Worm (Caenorhabditis elegans) whole organism, L3 larva: Measurements from ENCODE around the gene aps-2.

Source experiments
- R02D3.7 ChIP-seq: fragments of 150-350 bp; optimal IDR thresholded peaks from 2 replicates; lab custom pipeline; 2014; ENCODE audit warnings: missing biosample characterization, missing genetic modification characterization
- aly-2 ChIP-seq: fragments of 150-350 bp; optimal IDR thresholded peaks from 2 replicates; lab custom pipeline; 2014; ENCODE audit warnings: missing biosample characterization, missing genetic modification characterization
- ama-1 ChIP-seq: fragments of 150-350 bp; optimal IDR thresholded peaks from 2 replicates; lab custom pipeline; 2018
- ceh-28 ChIP-seq: fragments of 150-350 bp; optimal IDR thresholded peaks from 2 replicates; lab custom pipeline; 2014; ENCODE audit warnings: missing biosample characterization, missing genetic modification reagents, missing genetic modification characterization
- ceh-82 ChIP-seq: fragments of 150-350 bp; optimal IDR thresholded peaks from 2 replicates; lab custom pipeline; 2014; ENCODE audit warnings: missing biosample characterization, missing genetic modification characterization
- ceh-9 ChIP-seq: sonication (generic microtip); optimal IDR thresholded peaks from 2 replicates; lab custom pipeline; 2018; ENCODE audit warnings: missing biosample characterization, missing genetic modification characterization
- egl-5 ChIP-seq: fragments of 150-350 bp; optimal IDR thresholded peaks from 2 replicates; lab custom pipeline; 2017; ENCODE audit warnings: missing biosample characterization, missing genetic modification reagents, missing genetic modification characterization, inconsistent platforms
- elt-1 ChIP-seq: fragments of 150-350 bp; optimal IDR thresholded peaks from 2 replicates; lab custom pipeline; 2014; ENCODE audit warnings: missing biosample characterization, missing genetic modification characterization
- elt-2 ChIP-seq: sonication (generic microtip); optimal IDR thresholded peaks from 2 replicates; lab custom pipeline; 2016; ENCODE audit warnings: missing genetic modification reagents, mild to moderate bottlenecking, missing genetic modification characterization, missing compliant biosample characterization
- elt-3 ChIP-seq, 3 experiments: fragments of 150-350 bp in 1 of 3; sonication (generic microtip) in 2 of 3; optimal IDR thresholded peaks; 2 replicates in 2 of 3; 4 replicates in 1 of 3; lab custom pipeline; 2014 to 2017; ENCODE audit warnings: missing biosample characterization in 3 of 3, missing genetic modification characterization in 3 of 3
- fkh-10 ChIP-seq: sonication (generic microtip); optimal IDR thresholded peaks from 2 replicates; lab custom pipeline; 2017; ENCODE audit warnings: missing biosample characterization, missing genetic modification reagents, missing genetic modification characterization
- fkh-2 ChIP-seq: fragments of 150-350 bp; optimal IDR thresholded peaks from 2 replicates; lab custom pipeline; 2014; ENCODE audit warnings: missing biosample characterization, missing genetic modification reagents, missing genetic modification characterization
- hmg-11 ChIP-seq: sonication (generic microtip); optimal IDR thresholded peaks from 2 replicates; lab custom pipeline; 2016; ENCODE audit warnings: missing genetic modification characterization, missing compliant biosample characterization
- jun-1 ChIP-seq: fragments of 150-350 bp; optimal IDR thresholded peaks from 2 replicates; lab custom pipeline; 2014; ENCODE audit warnings: missing biosample characterization, missing genetic modification reagents, missing genetic modification characterization
- lin-15B ChIP-seq: fragments of 150-350 bp; optimal IDR thresholded peaks from 2 replicates; lab custom pipeline; 2014; ENCODE audit warnings: missing biosample characterization, missing genetic modification characterization
- lin-39 ChIP-seq: fragments of 150-350 bp; optimal IDR thresholded peaks from 2 replicates; lab custom pipeline; 2018; ENCODE audit warnings: missing biosample characterization, missing genetic modification reagents, missing genetic modification characterization
- lsy-12 ChIP-seq: sonication (generic microtip); optimal IDR thresholded peaks from 2 replicates; lab custom pipeline; 2016; ENCODE audit warnings: mild to moderate bottlenecking, missing genetic modification characterization, missing compliant biosample characterization
- mml-1 ChIP-seq: fragments of 150-350 bp; sonication (generic microtip); optimal IDR thresholded peaks from 3 replicates; lab custom pipeline; 2014; ENCODE audit warnings: missing biosample characterization, missing genetic modification characterization
- nfya-1 ChIP-seq: sonication (generic microtip); optimal IDR thresholded peaks from 2 replicates; lab custom pipeline; 2017; ENCODE audit warnings: missing genetic modification characterization, mild to moderate bottlenecking, missing compliant biosample characterization, antibody characterized with exemption, moderate library complexity; ENCODE audit not compliant: insufficient read depth
- nhr-12 ChIP-seq: fragments of 150-350 bp; optimal IDR thresholded peaks from 2 replicates; lab custom pipeline; 2014; ENCODE audit warnings: missing biosample characterization, missing genetic modification characterization
- nhr-23 ChIP-seq: fragments of 150-350 bp; optimal IDR thresholded peaks from 2 replicates; lab custom pipeline; 2014; ENCODE audit warnings: missing biosample characterization, missing genetic modification reagents, missing genetic modification characterization
- nhr-237 ChIP-seq: fragments of 150-350 bp; optimal IDR thresholded peaks from 2 replicates; lab custom pipeline; 2014; ENCODE audit warnings: missing biosample characterization, missing genetic modification characterization
- nhr-25 ChIP-seq: sonication (generic microtip); optimal IDR thresholded peaks from 2 replicates; lab custom pipeline; 2017; ENCODE audit warnings: missing biosample characterization, missing genetic modification characterization
- nhr-28 ChIP-seq: fragments of 150-350 bp; optimal IDR thresholded peaks from 2 replicates; lab custom pipeline; 2014; ENCODE audit warnings: missing biosample characterization, missing genetic modification characterization
- nhr-43 ChIP-seq: sonication (generic microtip); optimal IDR thresholded peaks from 2 replicates; lab custom pipeline; 2016; ENCODE audit warnings: mild to moderate bottlenecking, missing genetic modification characterization, missing compliant biosample characterization; ENCODE audit not compliant: poor library complexity, severe bottlenecking
- nhr-67 ChIP-seq: fragments of 150-350 bp; optimal IDR thresholded peaks from 2 replicates; lab custom pipeline; 2014; ENCODE audit warnings: missing biosample characterization, missing genetic modification characterization
- nhr-77 ChIP-seq: fragments of 150-350 bp; optimal IDR thresholded peaks from 2 replicates; lab custom pipeline; 2014; ENCODE audit warnings: missing biosample characterization, missing genetic modification characterization
- pha-4 ChIP-seq: fragments of 150-350 bp; optimal IDR thresholded peaks from 2 replicates; lab custom pipeline; 2014; ENCODE audit warnings: missing biosample characterization, missing genetic modification reagents, missing genetic modification characterization
- pqm-1 ChIP-seq: fragments of 150-350 bp; optimal IDR thresholded peaks from 2 replicates; lab custom pipeline; 2017; ENCODE audit warnings: missing biosample characterization, missing genetic modification characterization, inconsistent platforms
- skn-1 ChIP-seq: fragments of 150-350 bp; optimal IDR thresholded peaks from 2 replicates; lab custom pipeline; 2014; ENCODE audit warnings: missing biosample characterization, missing genetic modification characterization
- snpc-4 ChIP-seq: fragments of 150-350 bp; optimal IDR thresholded peaks from 2 replicates; lab custom pipeline; 2014; ENCODE audit warnings: missing biosample characterization, missing genetic modification characterization
- tbx-2 ChIP-seq: sonication (generic microtip); optimal IDR thresholded peaks from 2 replicates; lab custom pipeline; 2016; ENCODE audit warnings: mild to moderate bottlenecking, missing genetic modification characterization, missing compliant biosample characterization
- unc-39 ChIP-seq: sonication (generic microtip); optimal IDR thresholded peaks from 4 replicates; lab custom pipeline; 2017; ENCODE audit warnings: missing biosample characterization, missing genetic modification characterization
- unc-62 ChIP-seq: fragments of 150-350 bp; sonication (generic microtip); optimal IDR thresholded peaks from 4 replicates; lab custom pipeline; 2014; ENCODE audit warnings: missing biosample characterization, missing genetic modification reagents, missing genetic modification characterization
- zag-1 ChIP-seq: fragments of 150-350 bp; optimal IDR thresholded peaks from 2 replicates; lab custom pipeline; 2014; ENCODE audit warnings: missing biosample characterization, missing genetic modification characterization
- ztf-11 ChIP-seq: fragments of 150-350 bp; optimal IDR thresholded peaks from 2 replicates; lab custom pipeline; 2014; ENCODE audit warnings: missing biosample characterization, missing genetic modification characterization
- ztf-4 ChIP-seq: fragments of 150-350 bp; optimal IDR thresholded peaks from 2 replicates; lab custom pipeline; 2014; ENCODE audit warnings: missing biosample characterization, missing genetic modification characterization

aps-2 gene

DNA sequence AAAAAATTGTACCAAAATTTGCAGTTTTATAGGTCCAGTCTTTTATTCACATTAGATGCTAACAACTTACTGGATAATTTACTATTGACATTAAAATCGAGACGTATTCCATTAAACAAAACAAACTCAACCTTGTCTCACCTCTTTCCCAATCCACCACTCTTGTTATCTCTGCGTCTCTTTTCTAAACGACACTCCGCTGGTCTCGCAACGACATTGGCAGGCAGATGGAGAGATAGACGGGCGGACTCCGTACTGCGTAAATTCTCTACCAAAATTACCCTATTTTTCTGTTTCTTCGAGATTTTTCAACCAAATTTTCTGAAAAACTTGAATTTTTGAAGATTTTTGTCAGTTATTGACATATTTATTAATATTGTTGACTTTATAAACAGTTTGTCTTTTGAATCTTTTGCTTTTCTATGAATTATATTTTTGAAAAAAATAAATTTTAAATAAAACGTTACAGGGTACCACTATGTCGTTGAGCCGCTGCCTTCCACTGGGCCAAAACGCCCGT is 11.3 kb downstream of the aps-2 start, which contains the start of gene asb-2:
Gene asb-2, plus strand, starts transcription at position 470 of the 520 bp plus-strand sequence.
- TF ChIP-seq snpc-4 (tag; lab: Kevin White, UChicago): peak; percentile 90
- no peak for TF ChIP-seq zag-1
- TF ChIP-seq ceh-9 (tag; lab: Kevin White, UChicago): no peak
- TF ChIP-seq fkh-2 (tag; lab: Kevin White, UChicago): no peak
- TF ChIP-seq hmg-11 (tag; lab: Kevin White, UChicago): peak; percentile 73
- peak in 1 of 3 experiments; percentile 52 for TF ChIP-seq elt-3 (tag; optimal IDR thresholded peaks at IDR 0.05; lab: Kevin White, UChicago)
- TF ChIP-seq lin-39 (tag; lab: Kevin White, UChicago): peak; percentile 78
- peak; percentile 98 for TF ChIP-seq pha-4
- TF ChIP-seq tbx-2: peak; percentile 42
- TF ChIP-seq ceh-82 (tag; lab: Kevin White, UChicago): peak; percentile 34
- TF ChIP-seq nhr-237 (tag; lab: Kevin White, UChicago): no peak
- TF ChIP-seq lin-15B (tag; lab: Kevin White, UChicago): peak; percentile 95
- peak; percentile 41 for TF ChIP-seq ztf-4
- TF ChIP-seq nhr-77 (tag; lab: Kevin White, UChicago): peak; percentile 69
- TF ChIP-seq skn-1 (tag; lab: Kevin White, UChicago): peak; percentile 32
- peak; percentile 63 for TF ChIP-seq jun-1 (tag; lab: Kevin White, UChicago)
- TF ChIP-seq R02D3.7 (tag; lab: Kevin White, UChicago): peak; percentile 75
- peak; percentile 93 for TF ChIP-seq nfya-1 (tag; lab: Kevin White, UChicago)
- peak; percentile 67 for TF ChIP-seq nhr-43 (tag; lab: Kevin White, UChicago)
- TF ChIP-seq ceh-28 (tag; lab: Kevin White, UChicago): peak; percentile 33
- peak; percentile 97 for TF ChIP-seq nhr-25
- no peak for TF ChIP-seq nhr-28
- TF ChIP-seq nhr-23: peak; percentile 92
- TF ChIP-seq lsy-12 (tag; lab: Kevin White, UChicago): peak; percentile 40
- TF ChIP-seq fkh-10 (GFP tag; lab: Kevin White, UChicago): peak; percentile 2
- no peak for TF ChIP-seq ztf-11 (tag; lab: Kevin White, UChicago)
- TF ChIP-seq elt-2 (tag; lab: Kevin White, UChicago): peak; percentile 71
- peak; percentile 69 for TF ChIP-seq pqm-1 (tag; lab: Kevin White, UChicago)
- TF ChIP-seq ama-1 (lab: Kevin White, UChicago): peak; percentile 36
- TF ChIP-seq egl-5 (tag; lab: Kevin White, UChicago): peak; percentile 77
- TF ChIP-seq nhr-67 (tag; lab: Kevin White, UChicago): no peak
- peak; percentile 55 for TF ChIP-seq elt-1 (tag; lab: Kevin White, UChicago)

DNA sequence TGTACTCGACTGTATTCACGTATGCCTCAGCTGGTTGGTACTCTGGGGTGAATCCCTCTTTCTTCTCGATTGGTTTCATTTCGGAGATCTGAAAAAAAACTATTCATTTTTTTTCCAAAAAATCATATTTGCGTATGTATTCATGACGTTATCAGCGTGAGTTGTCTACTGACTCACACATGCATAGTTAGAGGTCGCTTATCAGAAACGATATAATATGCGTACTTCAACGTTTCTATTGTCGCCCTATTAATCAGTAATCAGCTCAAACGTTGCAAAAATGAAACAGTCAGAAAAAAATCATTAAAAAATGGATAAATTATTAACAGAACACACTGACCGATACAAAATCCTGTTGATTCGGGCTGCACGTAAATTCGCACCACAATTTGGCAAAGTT is 20.4 kb downstream of the aps-2 start:
- no peak for TF ChIP-seq elt-1 (tag; lab: Kevin White, UChicago)
- no peak for TF ChIP-seq nhr-77 (tag; lab: Kevin White, UChicago)
- no peak for TF ChIP-seq egl-5 (tag; lab: Kevin White, UChicago)
- TF ChIP-seq nhr-12 (tag; lab: Kevin White, UChicago): no peak
- peak; percentile 84 for TF ChIP-seq elt-2 (tag; lab: Kevin White, UChicago)
- TF ChIP-seq pqm-1 (tag; lab: Kevin White, UChicago): peak; percentile 86
- TF ChIP-seq pha-4: peak; percentile 16
- no peak for TF ChIP-seq nhr-23

DNA sequence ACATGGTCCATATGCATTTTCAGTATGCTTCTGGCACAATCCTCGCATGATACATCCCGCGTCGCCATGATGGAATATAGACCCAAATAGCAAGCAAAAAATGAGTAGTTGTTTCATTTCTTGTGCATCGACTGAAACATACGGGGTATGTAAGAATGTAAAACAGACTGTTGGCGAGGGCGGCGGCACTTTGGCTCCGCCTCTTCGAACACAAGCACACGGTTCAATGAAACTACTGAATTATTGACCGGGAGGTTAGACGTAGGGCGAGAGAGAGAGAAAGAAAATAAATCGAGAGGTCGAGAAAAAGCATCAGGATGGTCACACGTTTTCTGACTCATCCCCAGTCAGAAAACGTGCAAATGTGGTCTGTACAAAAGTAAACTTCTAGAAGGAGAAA is 21.9 kb downstream of the aps-2 start:
- TF ChIP-seq pqm-1 (tag; lab: Kevin White, UChicago) (peak; percentile 19), pha-4 (peak; percentile 59), elt-2 (tag; lab: Kevin White, UChicago) (peak; percentile 5), nhr-12 (tag; lab: Kevin White, UChicago) (no peak)

DNA sequence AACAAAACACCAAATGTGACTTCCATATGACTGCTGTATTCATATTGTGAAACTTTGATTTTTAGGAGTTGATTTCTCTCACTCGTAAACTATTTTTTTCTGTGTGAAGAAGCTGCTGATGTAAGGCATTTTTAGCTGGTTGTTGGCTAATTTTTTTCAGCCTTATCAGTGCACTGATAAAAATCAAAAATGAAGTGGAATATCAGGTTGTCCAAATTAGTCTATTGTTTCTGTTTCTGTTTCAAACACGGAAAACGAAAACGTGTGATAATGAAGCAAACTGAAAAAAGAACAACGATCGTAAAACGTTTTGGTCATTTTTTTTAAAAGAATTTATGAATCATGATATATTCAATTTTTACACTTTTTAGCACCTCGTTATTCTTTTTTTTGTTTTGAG is 22.7 kb downstream of the aps-2 start:
- TF ChIP-seq snpc-4 (tag; lab: Kevin White, UChicago) (no peak), unc-62 (GFP tag; lab: Kevin White, UChicago) (no peak), pha-4 (peak; percentile 14), ceh-28 (tag; lab: Kevin White, UChicago) (no peak), ama-1 (lab: Kevin White, UChicago) (no peak), skn-1 (tag; lab: Kevin White, UChicago) (no peak), lin-15B (tag; lab: Kevin White, UChicago) (no peak), jun-1 (tag; lab: Kevin White, UChicago) (no peak), pqm-1 (tag; lab: Kevin White, UChicago) (peak; percentile 82), nfya-1 (tag; lab: Kevin White, UChicago) (no peak), aly-2 (tag; lab: Kevin White, UChicago) (no peak), unc-39 (tag; lab: Kevin White, UChicago) (no peak), ztf-4 (no peak), nhr-12 (tag; lab: Kevin White, UChicago) (no peak), elt-2 (tag; lab: Kevin White, UChicago) (peak; percentile 89), mml-1 (tag; lab: Kevin White, UChicago) (no peak), fkh-2 (tag; lab: Kevin White, UChicago) (no peak)
